Worm (Caenorhabditis elegans) whole organism, young adult: ENCODE measurements around the gene clec-202.

Source experiments
- dox-1 ChIP-seq: fragments of 200-800 bp; sonication (Bioruptor generic); IDR thresholded peaks from 2 replicates; pipeline ENCODE4 v1.3.6; 2022; ENCODE audit warnings: missing genetic modification reagents, missing genetic modification characterization, missing compliant biosample characterization
- nfya-1 ChIP-seq: sonication (generic microtip); optimal IDR thresholded peaks from 2 replicates; lab custom pipeline; 2017; ENCODE audit warnings: antibody characterized with exemption, missing compliant biosample characterization, missing genetic modification characterization, borderline replicate concordance; ENCODE audit not compliant: insufficient read depth
- sea-2 ChIP-seq: fragments of 200-800 bp; sonication (Bioruptor generic); IDR thresholded peaks from 2 replicates; pipeline ENCODE4 v1.3.6; 2022; ENCODE audit warnings: missing genetic modification characterization, missing compliant biosample characterization

DNA sequence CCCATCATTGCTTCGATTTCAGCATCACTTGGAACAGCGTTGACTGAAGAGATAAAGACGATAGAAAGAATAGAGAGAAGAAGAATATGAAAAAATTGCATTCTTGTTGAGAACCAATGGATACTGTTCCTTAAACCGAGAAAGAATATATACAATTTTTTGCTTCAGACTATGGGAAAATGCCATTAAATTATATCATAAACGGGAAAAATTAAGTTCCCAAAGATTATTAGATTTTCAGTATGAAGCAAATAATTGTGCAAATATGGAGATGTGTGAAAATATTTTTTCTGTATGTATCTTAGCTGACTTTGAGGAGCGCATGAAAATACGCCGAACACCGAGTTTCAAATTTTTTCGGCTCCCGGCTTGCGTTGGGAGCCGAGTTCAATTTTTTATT, 46.2 kb downstream of the clec-202 start, which contains the start of gene T02D1.9:
- no peak for TF ChIP-seq dox-1 (GFP tag; lab: Robert Waterston, UW)
- TF ChIP-seq nfya-1 (tag; lab: Kevin White, UChicago) = no peak
- no peak for TF ChIP-seq sea-2 (GFP tag; lab: Robert Waterston, UW)
